Worm (Caenorhabditis elegans): ENCODE data around the gene srx-51.

DNA sequence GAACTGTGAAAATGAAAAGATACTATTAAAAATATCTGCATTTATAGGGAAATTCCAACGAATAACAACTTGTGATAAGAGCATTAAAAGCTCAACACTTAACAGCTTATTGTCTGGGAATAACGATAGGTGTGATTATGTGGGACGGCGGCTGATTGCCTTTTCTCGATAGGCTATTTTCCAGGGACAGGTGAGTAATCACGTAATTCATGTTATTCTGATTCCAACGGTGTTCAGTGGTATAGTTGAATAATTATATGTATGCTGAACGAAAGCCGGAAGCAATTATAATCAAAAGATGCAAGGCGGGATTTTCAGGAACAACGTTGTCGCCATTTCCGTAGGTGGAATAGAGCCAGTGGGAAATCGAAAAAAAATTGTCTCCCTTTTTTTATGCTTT lies 4.8 kb upstream of the srx-51 start, which contains the start of gene srw-17:
- TF ChIP-seq scrt-1 (GFP tag; IDR thresholded peaks at IDR 0.05): no peak
- no peak for TF ChIP-seq ama-1 (optimal IDR thresholded peaks at IDR 0.05)
- no peak for TF ChIP-seq hnd-1 (tag; optimal IDR thresholded peaks at IDR 0.05)
- TF ChIP-seq hmg-4 (GFP tag; optimal IDR thresholded peaks at IDR 0.05): no peak
- TF ChIP-seq ets-7 (tag; optimal IDR thresholded peaks at IDR 0.05): no peak
- TF ChIP-seq B0310.2 (tag; optimal IDR thresholded peaks at IDR 0.05): no peak
- TF ChIP-seq tbx-11 (GFP tag; IDR thresholded peaks at IDR 0.05): no peak
- TF ChIP-seq sea-1 (GFP tag; conservative IDR thresholded peaks at IDR 0.05): no peak
- TF ChIP-seq aly-1 (tag; optimal IDR thresholded peaks at IDR 0.05): no peak
- TF ChIP-seq pes-1 (GFP tag; IDR thresholded peaks at IDR 0.05): no peak
- no peak for TF ChIP-seq tra-4 (tag; optimal IDR thresholded peaks at IDR 0.05)
- TF ChIP-seq flt-1 (GFP tag; IDR thresholded peaks at IDR 0.05): no peak
- no peak for TF ChIP-seq ceh-13 (GFP tag; optimal IDR thresholded peaks at IDR 0.05)
- TF ChIP-seq ceh-36 (tag; optimal IDR thresholded peaks at IDR 0.05): no peak

Measured in whole organism, early embryonic.